Worm (Caenorhabditis elegans) whole organism, L3 larva: ENCODE results near the gene fbxc-22.
A peak's percentile ranks its signal among the peaks of the same experiment; 100 is the strongest.

Experiments
- R02D3.7 ChIP-seq: fragments of 150-350 bp; optimal IDR thresholded peaks from 2 replicates; lab custom pipeline; 2014; ENCODE audit warnings: missing biosample characterization, missing genetic modification characterization
- aly-2 ChIP-seq: fragments of 150-350 bp; optimal IDR thresholded peaks from 2 replicates; lab custom pipeline; 2014; ENCODE audit warnings: missing biosample characterization, missing genetic modification characterization
- ama-1 ChIP-seq: fragments of 150-350 bp; optimal IDR thresholded peaks from 2 replicates; lab custom pipeline; 2018
- daf-12 ChIP-seq: fragments of 150-350 bp; optimal IDR thresholded peaks from 2 replicates; lab custom pipeline; 2014; ENCODE audit warnings: missing biosample characterization, missing genetic modification reagents, missing genetic modification characterization
- egl-27 ChIP-seq: sonication (generic microtip); optimal IDR thresholded peaks from 4 replicates; lab custom pipeline; 2017; ENCODE audit warnings: missing biosample characterization, missing genetic modification reagents, missing genetic modification characterization
- egl-5 ChIP-seq: fragments of 150-350 bp; optimal IDR thresholded peaks from 2 replicates; lab custom pipeline; 2017; ENCODE audit warnings: missing biosample characterization, missing genetic modification reagents, missing genetic modification characterization, inconsistent platforms
- elt-1 ChIP-seq: fragments of 150-350 bp; optimal IDR thresholded peaks from 2 replicates; lab custom pipeline; 2014; ENCODE audit warnings: missing biosample characterization, missing genetic modification characterization
- elt-2 ChIP-seq: sonication (generic microtip); optimal IDR thresholded peaks from 2 replicates; lab custom pipeline; 2016; ENCODE audit warnings: missing genetic modification reagents, mild to moderate bottlenecking, missing genetic modification characterization, missing compliant biosample characterization
- elt-3 ChIP-seq, 3 experiments: fragments of 150-350 bp in 1 of 3; sonication (generic microtip) in 2 of 3; optimal IDR thresholded peaks; 2 replicates in 2 of 3; 4 replicates in 1 of 3; lab custom pipeline; 2014 to 2017; ENCODE audit warnings: missing biosample characterization in 3 of 3, missing genetic modification characterization in 3 of 3
- eor-1 ChIP-seq, 2 experiments: fragments of 150-350 bp; optimal IDR thresholded peaks; 2 replicates each; lab custom pipeline; 2014 to 2018; ENCODE audit warnings: missing biosample characterization in 2 of 2, missing genetic modification characterization in 2 of 2
- fkh-10 ChIP-seq: sonication (generic microtip); optimal IDR thresholded peaks from 2 replicates; lab custom pipeline; 2017; ENCODE audit warnings: missing biosample characterization, missing genetic modification reagents, missing genetic modification characterization
- fkh-2 ChIP-seq: fragments of 150-350 bp; optimal IDR thresholded peaks from 2 replicates; lab custom pipeline; 2014; ENCODE audit warnings: missing biosample characterization, missing genetic modification reagents, missing genetic modification characterization
- fos-1 ChIP-seq: fragments of 150-350 bp; optimal IDR thresholded peaks from 2 replicates; lab custom pipeline; 2014; ENCODE audit warnings: missing biosample characterization, missing genetic modification characterization
- hmg-11 ChIP-seq: sonication (generic microtip); optimal IDR thresholded peaks from 2 replicates; lab custom pipeline; 2016; ENCODE audit warnings: missing genetic modification characterization, missing compliant biosample characterization
- jun-1 ChIP-seq: fragments of 150-350 bp; optimal IDR thresholded peaks from 2 replicates; lab custom pipeline; 2014; ENCODE audit warnings: missing biosample characterization, missing genetic modification reagents, missing genetic modification characterization
- lin-15B ChIP-seq: fragments of 150-350 bp; optimal IDR thresholded peaks from 2 replicates; lab custom pipeline; 2014; ENCODE audit warnings: missing biosample characterization, missing genetic modification characterization
- lin-39 ChIP-seq: fragments of 150-350 bp; optimal IDR thresholded peaks from 2 replicates; lab custom pipeline; 2018; ENCODE audit warnings: missing biosample characterization, missing genetic modification reagents, missing genetic modification characterization
- lsy-12 ChIP-seq: sonication (generic microtip); optimal IDR thresholded peaks from 2 replicates; lab custom pipeline; 2016; ENCODE audit warnings: mild to moderate bottlenecking, missing genetic modification characterization, missing compliant biosample characterization
- mdl-1 ChIP-seq: fragments of 150-350 bp; optimal IDR thresholded peaks from 2 replicates; lab custom pipeline; 2014; ENCODE audit warnings: missing biosample characterization, missing genetic modification characterization
- mml-1 ChIP-seq: fragments of 150-350 bp; sonication (generic microtip); optimal IDR thresholded peaks from 3 replicates; lab custom pipeline; 2014; ENCODE audit warnings: missing biosample characterization, missing genetic modification characterization
- nhr-23 ChIP-seq: fragments of 150-350 bp; optimal IDR thresholded peaks from 2 replicates; lab custom pipeline; 2014; ENCODE audit warnings: missing biosample characterization, missing genetic modification reagents, missing genetic modification characterization
- nhr-237 ChIP-seq: fragments of 150-350 bp; optimal IDR thresholded peaks from 2 replicates; lab custom pipeline; 2014; ENCODE audit warnings: missing biosample characterization, missing genetic modification characterization
- nhr-25 ChIP-seq: sonication (generic microtip); optimal IDR thresholded peaks from 2 replicates; lab custom pipeline; 2017; ENCODE audit warnings: missing biosample characterization, missing genetic modification characterization
- nhr-67 ChIP-seq: fragments of 150-350 bp; optimal IDR thresholded peaks from 2 replicates; lab custom pipeline; 2014; ENCODE audit warnings: missing biosample characterization, missing genetic modification characterization
- nhr-76 ChIP-seq: fragments of 150-350 bp; sonication (generic microtip); optimal IDR thresholded peaks from 5 replicates; lab custom pipeline; 2014; ENCODE audit warnings: missing biosample characterization, missing genetic modification characterization
- nhr-77 ChIP-seq: fragments of 150-350 bp; optimal IDR thresholded peaks from 2 replicates; lab custom pipeline; 2014; ENCODE audit warnings: missing biosample characterization, missing genetic modification characterization
- pqm-1 ChIP-seq: fragments of 150-350 bp; optimal IDR thresholded peaks from 2 replicates; lab custom pipeline; 2017; ENCODE audit warnings: missing biosample characterization, missing genetic modification characterization, inconsistent platforms
- sea-2 ChIP-seq: fragments of 150-350 bp; sonication (generic microtip); optimal IDR thresholded peaks from 4 replicates; lab custom pipeline; 2014; ENCODE audit warnings: missing biosample characterization, missing genetic modification reagents, missing genetic modification characterization
- unc-39 ChIP-seq: sonication (generic microtip); optimal IDR thresholded peaks from 4 replicates; lab custom pipeline; 2017; ENCODE audit warnings: missing biosample characterization, missing genetic modification characterization
- unc-62 ChIP-seq: fragments of 150-350 bp; sonication (generic microtip); optimal IDR thresholded peaks from 4 replicates; lab custom pipeline; 2014; ENCODE audit warnings: missing biosample characterization, missing genetic modification reagents, missing genetic modification characterization
- ztf-11 ChIP-seq: fragments of 150-350 bp; optimal IDR thresholded peaks from 2 replicates; lab custom pipeline; 2014; ENCODE audit warnings: missing biosample characterization, missing genetic modification characterization
- ztf-4 ChIP-seq: fragments of 150-350 bp; optimal IDR thresholded peaks from 2 replicates; lab custom pipeline; 2014; ENCODE audit warnings: missing biosample characterization, missing genetic modification characterization

The fbxc-22 gene

ce11 chrII:1676088-1676487, 14.8 kb downstream of the fbxc-22 start, which contains the start of gene fbxb-17:
Gene fbxb-17, plus strand, starts transcription at chrII:1676388.
- no peak for TF ChIP-seq elt-3 (tag; optimal IDR thresholded peaks at IDR 0.05; lab: Kevin White, UChicago)
- TF ChIP-seq fkh-10, result no peak
- no peak for TF ChIP-seq ztf-11 (tag; lab: Kevin White, UChicago)
- no peak for TF ChIP-seq ztf-4 (tag; lab: Kevin White, UChicago)
- TF ChIP-seq egl-5, result no peak
- TF ChIP-seq elt-1 (tag; lab: Kevin White, UChicago), result no peak
- TF ChIP-seq pqm-1, result no peak
- TF ChIP-seq daf-12 (tag; lab: Kevin White, UChicago), result no peak
- no peak for TF ChIP-seq hmg-11 (tag; lab: Kevin White, UChicago)
- TF ChIP-seq unc-62 (GFP tag; lab: Kevin White, UChicago), result no peak
- TF ChIP-seq jun-1 (tag; lab: Kevin White, UChicago), result no peak
- no peak for TF ChIP-seq R02D3.7
- no peak for TF ChIP-seq nhr-23 (tag; lab: Kevin White, UChicago)
- no peak for TF ChIP-seq aly-2
- no peak for TF ChIP-seq fos-1

- no peak for TF ChIP-seq lsy-12
Observed at ce11 chrII:1672673-1673072, 18.2 kb downstream of the fbxc-22 start.

- TF ChIP-seq unc-39 (tag; lab: Kevin White, UChicago) (no peak), nhr-77 (tag; lab: Kevin White, UChicago) (no peak), ztf-4 (tag; lab: Kevin White, UChicago) (no peak), eor-1 (tag; optimal IDR thresholded peaks at IDR 0.05; lab: Kevin White, UChicago) (no peak), ztf-11 (tag; lab: Kevin White, UChicago) (no peak)
Observed at ce11 chrII:1670985-1671384, 19.9 kb downstream of the fbxc-22 start.

DNA sequence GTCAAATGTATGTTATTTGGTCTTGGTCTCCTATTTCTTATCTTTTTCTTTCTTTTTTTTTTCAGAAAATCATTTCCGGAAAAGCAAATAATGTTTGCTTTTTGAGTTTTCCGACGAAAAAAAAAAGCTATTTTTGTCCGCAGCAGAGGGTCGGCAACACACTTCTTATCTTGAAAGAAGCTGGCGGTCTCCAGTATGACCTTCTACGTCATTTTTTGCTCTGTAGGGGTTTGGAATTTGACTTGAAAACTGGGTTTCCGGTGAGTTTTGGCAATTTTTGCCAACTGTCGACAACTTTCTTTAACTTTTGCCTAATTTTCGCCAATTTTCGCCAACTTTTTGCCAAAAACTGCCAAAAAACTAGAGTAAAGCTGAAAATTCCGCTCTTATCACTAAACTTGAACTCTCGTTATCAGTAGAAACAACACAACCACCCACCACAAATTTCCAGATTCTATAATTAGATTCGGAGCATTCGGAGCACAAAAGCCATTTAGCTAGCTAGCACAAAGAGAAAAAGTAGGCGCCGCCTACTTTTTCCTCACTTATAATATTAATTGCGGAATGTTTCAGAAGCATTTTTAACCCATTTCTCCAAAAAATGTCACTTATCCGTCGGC, 20.5 kb downstream of the fbxc-22 start, which contains the start of gene nhx-6:
Gene nhx-6 (plus strand): TSS at position 570 of the 620 bp plus-strand sequence.
- TF ChIP-seq egl-5 (no peak), elt-2 (tag; lab: Kevin White, UChicago) (peak; percentile 66), pqm-1 (peak; percentile 5)

DNA sequence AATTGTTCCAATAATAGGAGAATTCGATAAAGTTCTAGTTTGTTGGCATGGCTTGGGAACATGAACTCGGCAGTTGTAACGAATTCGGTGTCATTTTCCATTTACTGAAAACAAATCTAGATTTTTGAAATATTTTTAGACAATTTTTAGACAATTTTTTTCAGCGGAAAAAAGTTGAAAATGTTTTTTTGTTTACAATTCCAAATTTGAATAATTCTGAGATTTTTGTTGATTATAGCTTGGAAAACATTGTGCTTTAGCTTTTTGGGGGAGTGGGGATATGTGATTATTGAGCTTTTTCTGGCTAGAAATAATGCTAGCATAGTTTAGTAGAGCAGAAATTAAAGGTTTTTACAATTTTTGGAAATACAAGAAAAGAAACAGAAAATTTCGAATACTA, 22.0 kb downstream of the fbxc-22 start, which contains the start of gene srw-97:
Gene srw-97 (minus strand): TSS at position 101 of the 400 bp plus-strand sequence.
- TF ChIP-seq unc-62 (GFP tag; lab: Kevin White, UChicago) (no peak), nhr-25 (tag; lab: Kevin White, UChicago) (no peak), mml-1 (tag; lab: Kevin White, UChicago) (no peak)

DNA sequence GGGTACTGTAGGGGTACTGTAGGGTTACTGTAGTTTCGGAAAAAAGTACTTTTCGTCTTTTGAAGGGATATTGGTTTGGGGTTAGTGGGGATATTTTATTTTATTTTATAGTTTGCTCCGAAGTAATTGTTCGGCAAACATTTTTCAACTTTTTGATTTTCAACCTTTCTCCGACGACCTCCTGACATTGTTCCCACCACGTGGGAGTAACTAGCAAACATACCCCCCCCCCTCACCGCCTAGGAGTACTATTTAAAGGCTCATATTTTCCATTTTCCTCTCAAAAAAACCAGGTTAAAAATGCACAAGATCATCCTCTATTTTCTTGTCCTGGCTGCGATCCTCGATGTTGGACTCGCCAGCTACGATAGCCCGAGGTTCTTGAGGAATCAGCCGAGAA, 24.9 kb downstream of the fbxc-22 start, which contains the start of gene srlf-29:
Gene srlf-29 (plus strand): TSS at position 301 of the 400 bp plus-strand sequence.
- TF ChIP-seq elt-3 (tag; optimal IDR thresholded peaks at IDR 0.05; lab: Kevin White, UChicago), result no peak
- TF ChIP-seq unc-62 (GFP tag; lab: Kevin White, UChicago), result no peak
- TF ChIP-seq eor-1 (tag; optimal IDR thresholded peaks at IDR 0.05; lab: Kevin White, UChicago), result no peak
- TF ChIP-seq mdl-1, result no peak
- no peak for TF ChIP-seq nhr-67 (tag; lab: Kevin White, UChicago)
- TF ChIP-seq ama-1 (lab: Kevin White, UChicago), result no peak
- no peak for TF ChIP-seq egl-27 (tag; lab: Kevin White, UChicago)
- TF ChIP-seq sea-2, result no peak
- TF ChIP-seq jun-1 (tag; lab: Kevin White, UChicago), result no peak
- TF ChIP-seq lin-15B (tag; lab: Kevin White, UChicago), result no peak
- no peak for TF ChIP-seq elt-1 (tag; lab: Kevin White, UChicago)
- no peak for TF ChIP-seq fkh-2 (tag; lab: Kevin White, UChicago)
- no peak for TF ChIP-seq nhr-237 (tag; lab: Kevin White, UChicago)
- no peak for TF ChIP-seq lin-39 (tag; lab: Kevin White, UChicago)
- no peak for TF ChIP-seq nhr-76 (tag; lab: Kevin White, UChicago)
